Worm (Caenorhabditis elegans) whole organism, L1 larva: ENCODE data around the gene sru-7.

Experiments used
- Y116A8C.19 ChIP-seq: sonication (generic microtip); optimal IDR thresholded peaks from 2 replicates; lab custom pipeline; 2016; ENCODE audit warnings: missing compliant biosample characterization, missing genetic modification characterization, borderline replicate concordance
- blmp-1 ChIP-seq: fragments of 150-350 bp; optimal IDR thresholded peaks from 2 replicates; lab custom pipeline; 2014; ENCODE audit warnings: missing biosample characterization, missing genetic modification characterization
- fos-1 ChIP-seq: fragments of 150-350 bp; optimal IDR thresholded peaks from 2 replicates; lab custom pipeline; 2014; ENCODE audit warnings: missing biosample characterization, missing genetic modification characterization
- hpl-2 ChIP-seq: fragments of 150-350 bp; optimal IDR thresholded peaks from 2 replicates; lab custom pipeline; 2014; ENCODE audit warnings: missing biosample characterization, missing genetic modification reagents, missing genetic modification characterization
- lin-35 ChIP-seq, 2 experiments: fragments of 150-350 bp; optimal IDR thresholded peaks; 2 replicates each; lab custom pipeline; 2014; ENCODE audit warnings: missing biosample characterization in 2 of 2, missing genetic modification characterization in 2 of 2, missing genetic modification reagents in 2 of 2
- sptf-1 ChIP-seq: fragments of 150-350 bp; optimal IDR thresholded peaks from 2 replicates; lab custom pipeline; 2014; ENCODE audit warnings: missing biosample characterization, missing genetic modification characterization

DNA sequence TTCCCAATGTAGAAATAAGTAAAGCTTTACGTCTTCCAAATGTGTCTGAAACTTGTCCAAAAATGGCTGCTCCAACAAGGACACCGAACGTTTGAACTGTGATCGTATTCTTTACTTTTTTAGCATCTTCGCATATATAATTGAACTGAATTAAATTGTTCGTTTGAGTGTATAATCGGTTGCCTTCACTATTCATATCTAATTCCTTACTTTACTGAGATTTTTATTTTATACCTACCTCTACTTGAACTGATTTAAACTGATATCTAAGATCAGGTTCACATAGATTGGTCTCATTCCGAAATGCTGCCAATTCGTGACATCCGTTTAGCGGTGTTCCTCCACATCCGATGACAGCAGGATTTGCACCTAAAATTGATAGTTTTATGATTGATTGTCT, 30.0 kb upstream of the sru-7 start:
- no peak for TF ChIP-seq hpl-2 (GFP tag; lab: Kevin White, UChicago)
- no peak for TF ChIP-seq lin-35 (GFP tag; optimal IDR thresholded peaks at IDR 0.05; lab: Kevin White, UChicago)
- TF ChIP-seq fos-1 (tag; lab: Kevin White, UChicago): no peak
- no peak for TF ChIP-seq sptf-1 (tag; lab: Kevin White, UChicago)
- TF ChIP-seq blmp-1 (tag; lab: Kevin White, UChicago): no peak
- no peak for TF ChIP-seq Y116A8C.19 (tag; lab: Kevin White, UChicago)
